Worm (Caenorhabditis elegans) whole organism, mixed stage, embryonic: Measurements from ENCODE around the gene akap-1.

ENCODE experiments used
- ces-1 ChIP-seq: fragments of 150-350 bp; optimal IDR thresholded peaks from 2 replicates; lab custom pipeline; 2014; ENCODE audit warnings: missing biosample characterization, missing genetic modification reagents, missing genetic modification characterization
- cnd-1 ChIP-seq: fragments of 200-800 bp; sonication (Bioruptor generic); optimal IDR thresholded peaks from 2 replicates; lab custom pipeline; 2018; ENCODE audit warnings: mild to moderate bottlenecking, missing genetic modification characterization, missing compliant biosample characterization
- elt-3 ChIP-seq: fragments of 150-350 bp; optimal IDR thresholded peaks from 2 replicates; lab custom pipeline; 2014; ENCODE audit warnings: missing biosample characterization, missing genetic modification characterization
- lin-13 ChIP-seq: fragments of 150-350 bp; optimal IDR thresholded peaks from 2 replicates; lab custom pipeline; 2014; ENCODE audit warnings: missing biosample characterization, missing genetic modification characterization
- mab-5 ChIP-seq: fragments of 150-350 bp; optimal IDR thresholded peaks from 2 replicates; lab custom pipeline; 2014; ENCODE audit warnings: missing biosample characterization, missing genetic modification characterization
- mep-1 ChIP-seq: fragments of 150-350 bp; optimal IDR thresholded peaks from 2 replicates; lab custom pipeline; 2017; ENCODE audit warnings: missing biosample characterization, missing genetic modification reagents, missing genetic modification characterization, inconsistent platforms
- unc-62 ChIP-seq: fragments of 150-350 bp; optimal IDR thresholded peaks from 2 replicates; lab custom pipeline; 2014; ENCODE audit warnings: missing biosample characterization, missing genetic modification reagents, missing genetic modification characterization
- ztf-11 ChIP-seq: fragments of 150-350 bp; optimal IDR thresholded peaks from 2 replicates; lab custom pipeline; 2014; ENCODE audit warnings: missing biosample characterization, missing genetic modification characterization

DNA sequence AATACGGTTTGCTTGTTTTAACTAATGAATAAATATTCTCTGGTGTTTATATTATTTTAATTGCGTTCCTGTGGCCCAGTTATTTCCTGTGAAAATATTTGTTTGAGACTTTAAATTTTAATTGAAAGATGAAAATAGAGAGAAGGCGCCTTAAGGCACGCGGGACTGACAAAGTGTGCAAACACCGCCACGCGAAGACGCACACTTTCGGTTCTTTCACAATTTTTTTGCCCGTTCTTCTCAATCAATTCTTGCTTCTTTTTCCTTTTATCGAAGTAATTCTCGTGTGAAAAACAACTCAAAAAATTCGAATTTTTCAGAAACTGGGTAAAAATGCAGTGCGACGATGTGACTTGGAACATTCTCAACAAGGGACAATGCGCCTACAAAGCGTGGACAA is 25.9 kb downstream of the akap-1 start, which contains the start of gene C16A3.6:
- no peak for TF ChIP-seq elt-3 (tag; lab: Kevin White, UChicago)
- no peak for TF ChIP-seq mab-5 (tag; lab: Kevin White, UChicago)
- no peak for TF ChIP-seq cnd-1
- no peak for TF ChIP-seq ces-1 (GFP tag; lab: Kevin White, UChicago)
- no peak for TF ChIP-seq ztf-11 (tag; lab: Kevin White, UChicago)
- no peak for TF ChIP-seq mep-1 (tag; lab: Kevin White, UChicago)
- no peak for TF ChIP-seq unc-62 (GFP tag; lab: Kevin White, UChicago)
- no peak for TF ChIP-seq lin-13 (tag; lab: Kevin White, UChicago)
